Worm (Caenorhabditis elegans): Measurements from ENCODE around the gene R144.6.
A peak's percentile ranks its signal among the peaks of the same experiment; 100 is the strongest.
"Not testable (repeated sequence)": the region's sequence is repeated elsewhere in the genome, so short reads cannot be mapped to it uniquely, and the experiment has no call there.

R144.6 gene

DNA sequence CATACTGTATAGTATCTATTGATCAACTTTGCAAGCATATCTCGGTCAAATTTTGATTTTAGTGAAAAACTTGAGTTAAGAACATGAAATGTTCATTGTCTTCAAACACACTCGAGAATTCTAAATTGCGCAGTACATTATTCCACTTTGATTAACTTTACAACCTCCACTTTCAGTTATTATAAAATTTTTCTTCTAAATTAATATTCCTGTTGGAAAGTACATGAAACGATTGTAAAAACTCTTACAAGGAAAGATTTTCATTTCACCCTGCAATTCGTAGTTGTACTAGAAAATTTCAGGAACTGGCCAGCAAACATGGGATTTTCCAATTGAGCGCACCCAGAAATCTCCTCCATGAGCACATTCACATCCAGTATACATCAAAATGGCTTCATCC, 40.2 kb upstream of the R144.6 start, which contains the start of gene C45G9.14:
Gene C45G9.14 (plus strand): TSS at position 301 of the 400 bp plus-strand sequence.
- TF ChIP-seq F13H6.1 (tag; optimal IDR thresholded peaks at IDR 0.05) (no peak), elt-3 (tag; optimal IDR thresholded peaks at IDR 0.05) (no peak), unc-39 (tag; optimal IDR thresholded peaks at IDR 0.05) (no peak), nhr-25 (tag; optimal IDR thresholded peaks at IDR 0.05) (no peak), skn-1 (tag; optimal IDR thresholded peaks at IDR 0.05) (no peak), crh-2 (tag; optimal IDR thresholded peaks at IDR 0.05) (no peak), lin-11 (tag; optimal IDR thresholded peaks at IDR 0.05) (no peak), ztf-11 (tag; optimal IDR thresholded peaks at IDR 0.05) (no peak), nhr-129 (tag; optimal IDR thresholded peaks at IDR 0.05) (no peak), gmeb-1 (tag; optimal IDR thresholded peaks at IDR 0.05) (no peak), lsy-2 (tag; optimal IDR thresholded peaks at IDR 0.05) (no peak), blmp-1 (tag; optimal IDR thresholded peaks at IDR 0.05; ENCODE audit: insufficient read depth) (no peak), R02D3.7 (tag; optimal IDR thresholded peaks at IDR 0.05) (no peak), elt-1 (tag; optimal IDR thresholded peaks at IDR 0.05) (no peak), nhr-10 (tag; optimal IDR thresholded peaks at IDR 0.05) (no peak), nhr-23 (tag; optimal IDR thresholded peaks at IDR 0.05) (no peak), nhr-21 (tag; optimal IDR thresholded peaks at IDR 0.05) (no peak), nhr-77 (tag; optimal IDR thresholded peaks at IDR 0.05) (no peak)

DNA sequence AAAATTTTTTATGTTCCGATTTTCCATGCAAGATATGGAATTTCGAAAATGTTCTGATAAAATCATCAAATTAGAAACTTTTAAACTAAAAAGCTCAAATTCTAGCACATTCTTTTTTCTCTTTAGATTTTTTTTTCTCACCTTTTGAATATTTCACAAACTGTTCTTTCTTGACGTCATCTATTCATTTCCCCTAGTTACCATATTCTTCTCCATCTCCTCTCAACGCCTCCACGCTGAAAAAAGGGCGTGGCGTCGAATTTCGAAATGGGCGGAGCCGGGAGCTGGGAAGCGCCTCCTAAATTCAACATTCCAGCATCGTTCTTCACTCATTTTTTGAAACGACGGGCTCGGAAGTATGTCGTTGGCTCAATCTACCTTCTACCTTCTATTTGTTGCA, 37.6 kb upstream of the R144.6 start, which contains the start of gene nlp-43:
Gene nlp-43 (plus strand): TSS at position 301 of the 400 bp plus-strand sequence.
- TF ChIP-seq crh-2 (tag; optimal IDR thresholded peaks at IDR 0.05): no peak
- no peak for TF ChIP-seq nhr-237 (tag; optimal IDR thresholded peaks at IDR 0.05)
- no peak for TF ChIP-seq mdl-1 (tag; optimal IDR thresholded peaks at IDR 0.05)
- no peak for TF ChIP-seq ceh-82 (tag; optimal IDR thresholded peaks at IDR 0.05)

- TF ChIP-seq nhr-10 (tag; optimal IDR thresholded peaks at IDR 0.05) (no peak), gmeb-1 (tag; optimal IDR thresholded peaks at IDR 0.05) (no peak), unc-55 (GFP tag; optimal IDR thresholded peaks at IDR 0.05) (no peak), nhr-77 (tag; optimal IDR thresholded peaks at IDR 0.05) (no peak)
Observed at ce11 chrIII:5036158-5036557, 31.6 kb upstream of the R144.6 start, which contains the start of gene C45G9.6. C45G9.6 (plus strand) TSS chrIII:5036458.

- peak; percentile 50 for TF ChIP-seq nhr-25 (tag; optimal IDR thresholded peaks at IDR 0.05)
- peak; percentile 45 for TF ChIP-seq unc-55 (GFP tag; optimal IDR thresholded peaks at IDR 0.05)
- TF ChIP-seq mdl-1 (tag; optimal IDR thresholded peaks at IDR 0.05): peak in 1 of 2 experiments; percentile 43
- peak; percentile 88 for TF ChIP-seq fos-1 (tag; optimal IDR thresholded peaks at IDR 0.05)
- peak; percentile 30 for TF ChIP-seq C34F6.9 (tag; optimal IDR thresholded peaks at IDR 0.05)
- TF ChIP-seq sma-3 (GFP tag; optimal IDR thresholded peaks at IDR 0.05): peak; percentile 75
- TF ChIP-seq sem-4 (tag; optimal IDR thresholded peaks at IDR 0.05): peak; percentile 47
- peak; percentile 49 for TF ChIP-seq nhr-129 (tag; optimal IDR thresholded peaks at IDR 0.05)
- TF ChIP-seq lin-11 (tag; optimal IDR thresholded peaks at IDR 0.05): peak; percentile 49
- TF ChIP-seq mab-5 (tag; optimal IDR thresholded peaks at IDR 0.05): peak; percentile 7
- TF ChIP-seq sma-9 (GFP tag; optimal IDR thresholded peaks at IDR 0.05): peak; percentile 50
- TF ChIP-seq sma-9 (tag; optimal IDR thresholded peaks at IDR 0.05): not testable (repeated sequence)
- peak; percentile 89 for TF ChIP-seq F13H6.1 (tag; optimal IDR thresholded peaks at IDR 0.05)
- peak; percentile 76 for TF ChIP-seq lin-13 (GFP tag; optimal IDR thresholded peaks at IDR 0.05)
- peak; percentile 77 for TF ChIP-seq crh-2 (tag; optimal IDR thresholded peaks at IDR 0.05)
- TF ChIP-seq ztf-4 (tag; optimal IDR thresholded peaks at IDR 0.05): peak; percentile 28
- TF ChIP-seq gmeb-1 (tag; optimal IDR thresholded peaks at IDR 0.05): peak; percentile 47
- peak; percentile 66 to 72 for TF ChIP-seq lsy-2 (tag; optimal IDR thresholded peaks at IDR 0.05)
- TF ChIP-seq nhr-21 (tag; optimal IDR thresholded peaks at IDR 0.05): peak; percentile 77
- peak; percentile 24 for TF ChIP-seq egl-27 (tag; optimal IDR thresholded peaks at IDR 0.05)
- peak; percentile 27 for TF ChIP-seq snpc-4 (tag; optimal IDR thresholded peaks at IDR 0.05)
- peak; percentile 70 for TF ChIP-seq Y55F3AM.14 (GFP tag; optimal IDR thresholded peaks at IDR 0.05)
Observed at ce11 chrIII:5031375-5031836, 26.9 kb upstream of the R144.6 start.

- TF ChIP-seq dmd-4 (tag; optimal IDR thresholded peaks at IDR 0.05): no peak
- no peak for TF ChIP-seq ztf-11 (tag; optimal IDR thresholded peaks at IDR 0.05)
- TF ChIP-seq nhr-6 (tag; optimal IDR thresholded peaks at IDR 0.05): no peak
- TF ChIP-seq sma-3 (GFP tag; optimal IDR thresholded peaks at IDR 0.05): no peak
- no peak for TF ChIP-seq crh-2 (tag; optimal IDR thresholded peaks at IDR 0.05)
- no peak for TF ChIP-seq nhr-11 (tag; optimal IDR thresholded peaks at IDR 0.05)
- no peak for TF ChIP-seq egl-27 (tag; optimal IDR thresholded peaks at IDR 0.05)
- no peak for TF ChIP-seq aly-2 (tag; optimal IDR thresholded peaks at IDR 0.05)
- no peak for TF ChIP-seq sem-4 (tag; optimal IDR thresholded peaks at IDR 0.05)
- no peak for TF ChIP-seq lin-39 (tag; optimal IDR thresholded peaks at IDR 0.05)
- TF ChIP-seq nhr-12 (tag; optimal IDR thresholded peaks at IDR 0.05): no peak
- TF ChIP-seq sma-9 (GFP tag; optimal IDR thresholded peaks at IDR 0.05): no peak
- TF ChIP-seq sma-9 (tag; optimal IDR thresholded peaks at IDR 0.05): no peak
Observed at ce11 chrIII:5030629-5031028, 26.1 kb upstream of the R144.6 start, which contains the start of gene klp-6. klp-6 (plus strand) TSS chrIII:5030929.

Measured in whole organism, L2 larva.